Worm (Caenorhabditis elegans) whole organism, mixed stage, embryonic: ENCODE measurements around the gene srx-120.

Experiments
- M03D4.4 ChIP-seq: sonication (generic microtip); optimal IDR thresholded peaks from 2 replicates; lab custom pipeline; 2017; ENCODE audit warnings: mild to moderate bottlenecking, missing genetic modification characterization, missing compliant biosample characterization
- bed-3 ChIP-seq: fragments of 200-800 bp; sonication (Bioruptor generic); optimal IDR thresholded peaks from 3 replicates; lab custom pipeline; 2018; ENCODE audit warnings: mild to moderate bottlenecking, missing genetic modification characterization, moderate library complexity, missing compliant biosample characterization
- blmp-1 ChIP-seq: fragments of 150-350 bp; optimal IDR thresholded peaks from 2 replicates; lab custom pipeline; 2014; ENCODE audit warnings: missing biosample characterization, missing genetic modification characterization
- ceh-39 ChIP-seq: fragments of 150-350 bp; optimal IDR thresholded peaks from 2 replicates; lab custom pipeline; 2014; ENCODE audit warnings: missing biosample characterization, missing genetic modification characterization
- ceh-43 ChIP-seq: fragments of 200-800 bp; sonication (Bioruptor generic); optimal IDR thresholded peaks from 2 replicates; lab custom pipeline; 2018; ENCODE audit warnings: mild to moderate bottlenecking, missing genetic modification characterization, moderate library complexity, missing compliant biosample characterization
- ceh-83 ChIP-seq: fragments of 200-800 bp; sonication (Bioruptor generic); optimal IDR thresholded peaks from 2 replicates; lab custom pipeline; 2018; ENCODE audit warnings: mild to moderate bottlenecking, missing genetic modification characterization, missing compliant biosample characterization
- ces-1 ChIP-seq: fragments of 150-350 bp; optimal IDR thresholded peaks from 2 replicates; lab custom pipeline; 2014; ENCODE audit warnings: missing biosample characterization, missing genetic modification reagents, missing genetic modification characterization
- cnd-1 ChIP-seq: fragments of 200-800 bp; sonication (Bioruptor generic); optimal IDR thresholded peaks from 2 replicates; lab custom pipeline; 2018; ENCODE audit warnings: mild to moderate bottlenecking, missing genetic modification characterization, missing compliant biosample characterization
- drap-1 ChIP-seq: fragments of 200-800 bp; sonication (Bioruptor generic); optimal IDR thresholded peaks from 3 replicates; lab custom pipeline; 2018; ENCODE audit warnings: mild to moderate bottlenecking, missing genetic modification characterization, missing compliant biosample characterization
- elt-1 ChIP-seq: sonication (generic microtip); optimal IDR thresholded peaks from 2 replicates; lab custom pipeline; 2017; ENCODE audit warnings: missing genetic modification characterization, mild to moderate bottlenecking, missing compliant biosample characterization, antibody characterized with exemption, moderate library complexity, borderline replicate concordance; ENCODE audit not compliant: insufficient read depth
- elt-3 ChIP-seq: fragments of 150-350 bp; optimal IDR thresholded peaks from 2 replicates; lab custom pipeline; 2014; ENCODE audit warnings: missing biosample characterization, missing genetic modification characterization
- flh-1 ChIP-seq: fragments of 200-800 bp; sonication (Bioruptor generic); optimal IDR thresholded peaks from 2 replicates; lab custom pipeline; 2018; ENCODE audit warnings: mild to moderate bottlenecking, missing genetic modification characterization, moderate library complexity, missing compliant biosample characterization
- ham-2 ChIP-seq: fragments of 200-800 bp; sonication (Bioruptor generic); optimal IDR thresholded peaks from 2 replicates; lab custom pipeline; 2018; ENCODE audit warnings: mild to moderate bottlenecking, missing genetic modification characterization, missing compliant biosample characterization
- hlh-1 ChIP-seq: fragments of 150-350 bp; optimal IDR thresholded peaks from 2 replicates; lab custom pipeline; 2014; ENCODE audit warnings: missing biosample characterization, missing genetic modification reagents, missing genetic modification characterization
- lin-13 ChIP-seq: fragments of 150-350 bp; optimal IDR thresholded peaks from 2 replicates; lab custom pipeline; 2014; ENCODE audit warnings: missing biosample characterization, missing genetic modification characterization
- lin-32 ChIP-seq: fragments of 200-800 bp; sonication (Bioruptor generic); optimal IDR thresholded peaks from 2 replicates; lab custom pipeline; 2018; ENCODE audit warnings: mild to moderate bottlenecking, missing genetic modification characterization, missing compliant biosample characterization
- lsy-2 ChIP-seq: fragments of 150-350 bp; optimal IDR thresholded peaks from 2 replicates; lab custom pipeline; 2014; ENCODE audit warnings: missing biosample characterization, missing genetic modification characterization
- mab-5 ChIP-seq: fragments of 150-350 bp; optimal IDR thresholded peaks from 2 replicates; lab custom pipeline; 2014; ENCODE audit warnings: missing biosample characterization, missing genetic modification characterization
- mep-1 ChIP-seq: fragments of 150-350 bp; optimal IDR thresholded peaks from 2 replicates; lab custom pipeline; 2017; ENCODE audit warnings: missing biosample characterization, missing genetic modification reagents, missing genetic modification characterization, inconsistent platforms
- mls-2 ChIP-seq: sonication (generic microtip); optimal IDR thresholded peaks from 2 replicates; lab custom pipeline; 2016; ENCODE audit warnings: mild to moderate bottlenecking, missing genetic modification characterization, moderate library complexity, missing compliant biosample characterization
- nhr-12 ChIP-seq: fragments of 150-350 bp; optimal IDR thresholded peaks from 2 replicates; lab custom pipeline; 2014; ENCODE audit warnings: missing biosample characterization, missing genetic modification characterization
- nhr-2 ChIP-seq: fragments of 150-350 bp; optimal IDR thresholded peaks from 2 replicates; lab custom pipeline; 2014; ENCODE audit warnings: missing biosample characterization, missing genetic modification characterization
- nhr-237 ChIP-seq: fragments of 150-350 bp; optimal IDR thresholded peaks from 2 replicates; lab custom pipeline; 2014; ENCODE audit warnings: missing biosample characterization, missing genetic modification characterization
- nhr-28 ChIP-seq: fragments of 150-350 bp; optimal IDR thresholded peaks from 2 replicates; lab custom pipeline; 2014; ENCODE audit warnings: missing biosample characterization, missing genetic modification characterization
- nhr-76 ChIP-seq: sonication (generic microtip); optimal IDR thresholded peaks from 2 replicates; lab custom pipeline; 2017; ENCODE audit warnings: missing biosample characterization, missing genetic modification characterization
- pha-4 ChIP-seq: fragments of 150-350 bp; optimal IDR thresholded peaks from 2 replicates; lab custom pipeline; 2018; ENCODE audit warnings: missing biosample characterization, missing genetic modification reagents, missing genetic modification characterization
- sem-2 ChIP-seq: fragments of 200-800 bp; sonication (Bioruptor generic); optimal IDR thresholded peaks from 2 replicates; lab custom pipeline; 2018; ENCODE audit warnings: mild to moderate bottlenecking, missing genetic modification characterization, missing compliant biosample characterization
- snpc-4 ChIP-seq: fragments of 150-350 bp; optimal IDR thresholded peaks from 2 replicates; lab custom pipeline; 2014; ENCODE audit warnings: missing biosample characterization, missing genetic modification characterization
- sptf-1 ChIP-seq: sonication (generic microtip); optimal IDR thresholded peaks from 2 replicates; lab custom pipeline; 2017; ENCODE audit warnings: mild to moderate bottlenecking, missing genetic modification characterization, moderate library complexity, missing compliant biosample characterization
- tbx-8 ChIP-seq: fragments of 200-800 bp; sonication (Bioruptor generic); optimal IDR thresholded peaks from 2 replicates; lab custom pipeline; 2018; ENCODE audit warnings: mild to moderate bottlenecking, missing genetic modification characterization, moderate library complexity, missing compliant biosample characterization
- unc-120 ChIP-seq: sonication (generic microtip); optimal IDR thresholded peaks from 2 replicates; lab custom pipeline; 2017; ENCODE audit warnings: missing genetic modification characterization, missing compliant biosample characterization; ENCODE audit not compliant: poor library complexity, severe bottlenecking
- unc-39 ChIP-seq: fragments of 150-350 bp; optimal IDR thresholded peaks from 2 replicates; lab custom pipeline; 2014; ENCODE audit warnings: missing biosample characterization, missing genetic modification characterization
- unc-62 ChIP-seq: fragments of 150-350 bp; optimal IDR thresholded peaks from 2 replicates; lab custom pipeline; 2014; ENCODE audit warnings: missing biosample characterization, missing genetic modification reagents, missing genetic modification characterization
- zip-8 ChIP-seq: fragments of 150-350 bp; optimal IDR thresholded peaks from 2 replicates; lab custom pipeline; 2014; ENCODE audit warnings: missing biosample characterization, missing genetic modification characterization
- ztf-11 ChIP-seq: fragments of 150-350 bp; optimal IDR thresholded peaks from 2 replicates; lab custom pipeline; 2014; ENCODE audit warnings: missing biosample characterization, missing genetic modification characterization

The srx-120 gene

ce11 chrII:12489903-12490302, 41.2 kb upstream of the srx-120 start, which contains the start of gene T21B4.15:
Gene T21B4.15, plus strand, starts transcription at chrII:12490203.
- no peak for TF ChIP-seq mep-1 (tag; lab: Kevin White, UChicago)

- TF ChIP-seq nhr-12 (tag; lab: Kevin White, UChicago), result no peak
Observed at ce11 chrII:12491936-12492335, 39.1 kb upstream of the srx-120 start, which contains the start of gene srz-6. Gene srz-6, plus strand, starts transcription at chrII:12492236.

- no peak for TF ChIP-seq snpc-4
Observed at ce11 chrII:12494067-12494477, 37.0 kb upstream of the srx-120 start.

DNA sequence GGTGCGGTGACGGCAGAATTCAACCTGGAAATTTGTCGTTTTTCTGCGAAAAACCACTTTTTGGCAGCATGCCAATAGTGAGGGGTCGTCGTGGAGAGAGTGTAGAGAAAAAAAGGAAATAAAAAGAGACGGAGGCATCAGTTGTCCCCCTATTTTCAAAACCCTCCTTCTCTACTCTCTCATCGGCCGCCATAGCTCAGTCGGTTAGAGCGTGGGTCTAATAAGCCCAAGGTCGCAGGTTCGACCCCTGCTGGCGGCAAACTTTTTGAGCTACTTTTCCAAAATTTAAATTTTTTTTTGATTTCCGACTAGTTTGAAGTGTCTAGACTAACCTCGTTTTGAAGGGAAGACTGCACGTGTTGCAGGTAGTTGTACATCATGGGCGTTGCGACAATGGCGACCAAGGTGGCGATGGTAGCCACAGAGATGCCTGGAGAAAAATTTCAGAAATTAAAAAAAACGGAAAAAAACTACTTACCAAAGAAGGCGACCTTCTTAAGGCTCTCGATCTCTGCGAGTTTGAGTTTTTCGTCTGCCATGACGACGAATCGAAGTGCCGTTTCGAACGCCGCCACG, 36.4 kb upstream of the srx-120 start, which contains the start of gene col-85:
Gene col-85 (minus strand): TSS at position 540 of the 576 bp plus-strand sequence.
- TF ChIP-seq lin-32 (GFP tag; lab: Kevin White, UChicago) (peak; percentile 91), mep-1 (tag; lab: Kevin White, UChicago) (peak; percentile 58), ceh-39 (peak; percentile 1), pha-4 (tag; lab: Kevin White, UChicago) (peak; percentile 18), lin-13 (tag; lab: Kevin White, UChicago) (peak; percentile 15), nhr-12 (tag; lab: Kevin White, UChicago) (peak; percentile 38), unc-39 (peak; percentile 50), nhr-28 (peak; percentile 72), nhr-76 (tag; lab: Kevin White, UChicago) (no peak), tbx-8 (GFP tag; lab: Kevin White, UChicago) (peak; percentile 91), elt-1 (tag; lab: Kevin White, UChicago) (peak; percentile 10), ztf-11 (tag; lab: Kevin White, UChicago) (peak; percentile 40), mab-5 (tag; lab: Kevin White, UChicago) (peak; percentile 49), blmp-1 (no peak), cnd-1 (tag; lab: Kevin White, UChicago) (peak; percentile 89), zip-8 (tag; lab: Kevin White, UChicago) (no peak), mls-2 (peak; percentile 98), ham-2 (GFP tag; lab: Kevin White, UChicago) (peak; percentile 94), lsy-2 (tag; lab: Kevin White, UChicago) (peak; percentile 48), sem-2 (GFP tag; lab: Kevin White, UChicago) (peak; percentile 86), elt-3 (peak; percentile 4), unc-120 (peak; percentile 94), unc-62 (GFP tag; lab: Kevin White, UChicago) (peak; percentile 23), nhr-237 (tag; lab: Kevin White, UChicago) (peak; percentile 45), nhr-2 (tag; lab: Kevin White, UChicago) (no peak), hlh-1 (no peak), flh-1 (peak; percentile 92), ces-1 (peak; percentile 47), ceh-83 (GFP tag; lab: Kevin White, UChicago) (peak; percentile 96), M03D4.4 (tag; lab: Kevin White, UChicago) (peak; percentile 95), sptf-1 (peak; percentile 97), bed-3 (GFP tag; lab: Kevin White, UChicago) (peak; percentile 94), snpc-4 (no peak), drap-1 (GFP tag; lab: Kevin White, UChicago) (peak; percentile 94), ceh-43 (GFP tag; lab: Kevin White, UChicago) (peak; percentile 94)

ce11 chrII:12496981-12497380, 34.1 kb upstream of the srx-120 start, which contains the start of gene T21B4.3:
Gene T21B4.3, minus strand, starts transcription at chrII:12497081.
- TF ChIP-seq unc-39, result no peak
- TF ChIP-seq unc-120, result no peak
- TF ChIP-seq ces-1, result no peak
- TF ChIP-seq hlh-1, result no peak
- TF ChIP-seq mls-2, result no peak
- TF ChIP-seq ham-2 (GFP tag; lab: Kevin White, UChicago), result no peak
- no peak for TF ChIP-seq nhr-12 (tag; lab: Kevin White, UChicago)
- no peak for TF ChIP-seq elt-3
- TF ChIP-seq drap-1 (GFP tag; lab: Kevin White, UChicago), result no peak
- no peak for TF ChIP-seq lin-13 (tag; lab: Kevin White, UChicago)
- no peak for TF ChIP-seq ceh-39
- TF ChIP-seq sem-2 (GFP tag; lab: Kevin White, UChicago), result no peak
